Fruit fly (Drosophila melanogaster): Measurements from ENCODE around the gene CG10357.

The CG10357 gene

DNA sequence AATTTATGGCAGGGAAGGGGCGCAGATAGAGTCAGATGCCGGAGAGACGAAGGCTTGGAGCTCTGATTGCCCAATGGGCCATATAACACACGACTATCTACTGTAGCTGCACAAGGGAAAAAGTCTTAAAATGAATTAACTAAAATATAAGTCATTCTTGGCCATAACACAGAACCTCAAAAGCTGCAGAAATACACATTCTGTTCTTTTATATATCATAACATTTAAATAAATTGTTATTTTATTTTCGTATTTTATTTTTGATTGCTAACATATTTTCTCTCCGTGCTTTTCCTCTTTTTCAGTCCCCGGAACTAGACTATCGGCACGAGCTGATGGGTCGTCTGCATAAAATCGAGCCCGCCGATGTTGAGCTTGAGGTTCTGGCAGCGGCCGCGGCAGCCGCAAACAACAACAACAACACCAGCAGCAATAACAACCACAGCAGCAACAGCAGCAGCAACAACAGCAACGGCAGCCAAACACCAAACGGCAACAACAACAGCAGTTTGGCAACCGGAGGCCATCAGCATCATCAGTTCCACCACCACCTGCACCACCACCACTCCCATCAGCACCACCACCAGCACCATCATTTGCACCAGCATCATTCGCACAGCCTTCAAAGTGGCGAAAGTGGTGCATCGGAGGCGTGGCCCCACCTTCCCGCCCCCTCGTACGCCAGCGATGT is 29.3 kb downstream of the CG10357 start (continued):
- no peak for TF ChIP-seq CG2116 (GFP tag; optimal IDR thresholded peaks at IDR 0.05)
- no peak for TF ChIP-seq Aef1 (GFP tag; IDR thresholded peaks at IDR 0.05)
- no peak for TF ChIP-seq prd (optimal IDR thresholded peaks at IDR 0.05)
- TF ChIP-seq prd (GFP tag; IDR thresholded peaks at IDR 0.05) = peak; percentile 18; the same call in 1 of the 3 replicates
- no peak for TF ChIP-seq Ets65A (GFP tag)
- TF ChIP-seq dmrt99B (tag; optimal IDR thresholded peaks at IDR 0.05) = peak; percentile 12
- TF ChIP-seq CG11093 (GFP tag; IDR thresholded peaks at IDR 0.05) = no peak
- no peak for TF ChIP-seq CG12942 (GFP tag; optimal IDR thresholded peaks at IDR 0.05)
- TF ChIP-seq Sox100B (GFP tag; optimal IDR thresholded peaks at IDR 0.05) = no peak
- no peak for TF ChIP-seq zen2 (GFP tag; IDR thresholded peaks at IDR 0.05; ENCODE audit: partially characterized antibody)
- no peak for TF ChIP-seq shn (GFP tag; optimal IDR thresholded peaks at IDR 0.05)
- TF ChIP-seq oc (tag; optimal IDR thresholded peaks at IDR 0.05) = peak; percentile 19
- no peak for TF ChIP-seq CG17186 (GFP tag; optimal IDR thresholded peaks at IDR 0.05)
- TF ChIP-seq sc (optimal IDR thresholded peaks at IDR 0.05) = no peak
- TF ChIP-seq sc (GFP tag; optimal IDR thresholded peaks at IDR 0.05) = no peak
- no peak for TF ChIP-seq Rfx (GFP tag; IDR thresholded peaks at IDR 0.05)
- TF ChIP-seq fru (optimal IDR thresholded peaks at IDR 0.05) = no peak
- TF ChIP-seq CG17802 (tag; optimal IDR thresholded peaks at IDR 0.05) = no peak
- TF ChIP-seq BtbVII (GFP tag; optimal IDR thresholded peaks at IDR 0.05) = no peak
- no peak for TF ChIP-seq CG34422 (GFP tag; IDR thresholded peaks at IDR 0.05)
- no peak for TF ChIP-seq CG13296 (GFP tag; optimal IDR thresholded peaks at IDR 0.05)
- no peak for TF ChIP-seq CG7357 (GFP tag; IDR thresholded peaks at IDR 0.05)
- no peak for TF ChIP-seq pita (GFP tag; optimal IDR thresholded peaks at IDR 0.05)
- no peak for TF ChIP-seq sima (GFP tag; optimal IDR thresholded peaks at IDR 0.05)
- TF ChIP-seq aop (GFP tag; IDR thresholded peaks at IDR 0.05) = no peak
- no peak for TF ChIP-seq cad (GFP tag; optimal IDR thresholded peaks at IDR 0.05)
- no peak for TF ChIP-seq Awh (GFP tag; IDR thresholded peaks at IDR 0.05)
- TF ChIP-seq mirr (GFP tag; optimal IDR thresholded peaks at IDR 0.05) = no peak
- TF ChIP-seq gem (tag; optimal IDR thresholded peaks at IDR 0.05) = peak; percentile 58
- TF ChIP-seq CG30020 (tag; optimal IDR thresholded peaks at IDR 0.05) = no peak
- TF ChIP-seq CG9215 (GFP tag; IDR thresholded peaks at IDR 0.05) = no peak
- no peak for TF ChIP-seq C15 (GFP tag; IDR thresholded peaks at IDR 0.05)
- TF ChIP-seq jigr1 (GFP tag; IDR thresholded peaks at IDR 0.05) = no peak
- TF ChIP-seq D19B (GFP tag; optimal IDR thresholded peaks at IDR 0.05) = no peak
- no peak for TF ChIP-seq CG31365 (tag; optimal IDR thresholded peaks at IDR 0.05)
- no peak for TF ChIP-seq zfh2 (GFP tag; optimal IDR thresholded peaks at IDR 0.05)
- TF ChIP-seq sqz (GFP tag; optimal IDR thresholded peaks at IDR 0.05) = no peak
- TF ChIP-seq CG3838 (GFP tag; optimal IDR thresholded peaks at IDR 0.05) = no peak
- no peak for TF ChIP-seq CG15696 (tag; optimal IDR thresholded peaks at IDR 0.05)
- peak; percentile 0 for TF ChIP-seq Oli (tag; optimal IDR thresholded peaks at IDR 0.05)
- TF ChIP-seq gt (GFP tag; IDR thresholded peaks at IDR 0.05) = no peak
- peak; percentile 41 for TF ChIP-seq CG8478 (optimal IDR thresholded peaks at IDR 0.05)
- no peak for TF ChIP-seq Nf-YA (GFP tag; IDR thresholded peaks at IDR 0.05)
- no peak for TF ChIP-seq maf-S (GFP tag; optimal IDR thresholded peaks at IDR 0.05)
- no peak for TF ChIP-seq Sry-δ (GFP tag; optimal IDR thresholded peaks at IDR 0.05)
- TF ChIP-seq lmd (GFP tag; IDR thresholded peaks at IDR 0.05) = no peak
- no peak for TF ChIP-seq CG33557 (GFP tag; optimal IDR thresholded peaks at IDR 0.05)
- TF ChIP-seq chif (GFP tag; optimal IDR thresholded peaks at IDR 0.05) = no peak
- no peak for TF ChIP-seq ro (GFP tag; IDR thresholded peaks at IDR 0.05)
- no peak for TF ChIP-seq CG7928 (GFP tag; optimal IDR thresholded peaks at IDR 0.05)
- no peak for TF ChIP-seq CG4424 (GFP tag; optimal IDR thresholded peaks at IDR 0.05)
- TF ChIP-seq CG16815 (GFP tag; optimal IDR thresholded peaks at IDR 0.05) = no peak
- no peak for TF ChIP-seq Hmr (GFP tag; optimal IDR thresholded peaks at IDR 0.05)

Data from whole organism, embryonic.